Worm (Caenorhabditis elegans) whole organism, L4 larva: ENCODE results near the gene soc-2.
A peak's percentile ranks its signal among the peaks of the same experiment; 100 is the strongest.
"Not testable (repeated sequence)": the region's sequence is repeated elsewhere in the genome, so short reads cannot be mapped to it uniquely, and the experiment has no call there.

Experiments used
- F44E2.7 ChIP-seq: fragments of 200-800 bp; sonication (Bioruptor generic); IDR thresholded peaks from 2 replicates; pipeline ENCODE4 v2.1.2; 2022; ENCODE audit warnings: missing genetic modification characterization, missing compliant biosample characterization
- Y48G9A.11 ChIP-seq: fragments of 200-800 bp; sonication (Bioruptor generic); IDR thresholded peaks from 2 replicates; pipeline ENCODE4 v1.3.6; 2022; ENCODE audit warnings: missing genetic modification reagents, missing genetic modification characterization, missing compliant biosample characterization
- ZK337.2 ChIP-seq: fragments of 200-800 bp; sonication (Bioruptor generic); IDR thresholded peaks from 2 replicates; pipeline ENCODE4 v1.3.6; 2022; ENCODE audit warnings: missing genetic modification reagents, missing genetic modification characterization, missing compliant biosample characterization
- ama-1 ChIP-seq: fragments of 150-350 bp; optimal IDR thresholded peaks from 2 replicates; lab custom pipeline; 2014; ENCODE audit warnings: inconsistent platforms, mixed read lengths
- ceh-28 ChIP-seq: fragments of 150-350 bp; optimal IDR thresholded peaks from 2 replicates; lab custom pipeline; 2014; ENCODE audit warnings: missing biosample characterization, missing genetic modification reagents, missing genetic modification characterization
- dmd-9 ChIP-seq: fragments of 200-800 bp; sonication (Bioruptor generic); IDR thresholded peaks from 2 replicates; pipeline ENCODE4 v1.3.6; 2022; ENCODE audit warnings: missing genetic modification reagents, missing genetic modification characterization, missing compliant biosample characterization
- dve-1 ChIP-seq: sonication (generic microtip); optimal IDR thresholded peaks from 2 replicates; lab custom pipeline; 2017; ENCODE audit warnings: antibody characterized with exemption, mild to moderate bottlenecking, missing genetic modification characterization, missing compliant biosample characterization; ENCODE audit not compliant: insufficient read depth
- hlh-30 ChIP-seq: sonication (generic microtip); optimal IDR thresholded peaks from 2 replicates; lab custom pipeline; 2017; ENCODE audit warnings: antibody characterized with exemption, mild to moderate bottlenecking, missing genetic modification characterization, missing compliant biosample characterization; ENCODE audit not compliant: insufficient read depth
- lin-15B ChIP-seq: fragments of 150-350 bp; sonication (generic microtip); optimal IDR thresholded peaks from 3 replicates; lab custom pipeline; 2014; ENCODE audit warnings: missing biosample characterization, missing genetic modification characterization
- lin-39 ChIP-seq: fragments of 150-350 bp; optimal IDR thresholded peaks from 2 replicates; lab custom pipeline; 2014; ENCODE audit warnings: missing biosample characterization, missing genetic modification reagents, missing genetic modification characterization
- mdl-1 ChIP-seq, 2 experiments: fragments of 150-350 bp in 1 of 2; sonication (generic microtip) in 1 of 2; optimal IDR thresholded peaks; 2 replicates each; lab custom pipeline; 2014 to 2017; ENCODE audit warnings: missing biosample characterization in 2 of 2, missing genetic modification characterization in 2 of 2
- nhr-25 ChIP-seq: sonication (generic microtip); optimal IDR thresholded peaks from 2 replicates; lab custom pipeline; 2017; ENCODE audit warnings: missing genetic modification characterization, mild to moderate bottlenecking, missing compliant biosample characterization, antibody characterized with exemption, moderate library complexity, borderline replicate concordance; ENCODE audit not compliant: insufficient read depth
- pqm-1 ChIP-seq: sonication (generic microtip); optimal IDR thresholded peaks from 2 replicates; lab custom pipeline; 2017; ENCODE audit warnings: missing biosample characterization, missing genetic modification characterization

ce11 chrIV:5089795-5090528, 62.3 kb downstream of the soc-2 start:
- TF ChIP-seq ceh-28 (tag; lab: Kevin White, UChicago); nhr-25 (tag; lab: Kevin White, UChicago); ZK337.2; lin-15B (tag; lab: Kevin White, UChicago); F44E2.7 (GFP tag; lab: Robert Waterston, UW); Y48G9A.11 (GFP tag; lab: Robert Waterston, UW); dmd-9; hlh-30 (tag; lab: Kevin White, UChicago); ama-1 (lab: Kevin White, UChicago); mdl-1 (tag; optimal IDR thresholded peaks at IDR 0.05; lab: Kevin White, UChicago); lin-39: not testable (repeated sequence)
- TF ChIP-seq pqm-1 (tag; lab: Kevin White, UChicago) (peak; percentile 62), dve-1 (peak; percentile 30)
